Fruit fly (Drosophila melanogaster) whole organism, embryonic: ENCODE results near the gene aop.

Source experiments
- ATbp ChIP-seq: fragments of 200-800 bp; sonication (Bioruptor generic); optimal IDR thresholded peaks from 2 replicates; lab custom pipeline; 2017; ENCODE audit warnings: missing biosample characterization, mild to moderate bottlenecking, missing genetic modification characterization, missing genetic modification reagents
- CG11093 ChIP-seq: fragments of 200-800 bp; sonication (Bioruptor generic); IDR thresholded peaks from 3 replicates; pipeline ENCODE4 v1.3.6; 2022; ENCODE audit warnings: missing biosample characterization, missing genetic modification characterization
- CG11695 ChIP-seq: fragments of 200-800 bp; sonication (Bioruptor generic); IDR thresholded peaks from 3 replicates; pipeline ENCODE4 v1.3.6; 2022; ENCODE audit warnings: missing biosample characterization, missing genetic modification characterization
- CG12236 ChIP-seq: fragments of 200-800 bp; sonication (Bioruptor generic); optimal IDR thresholded peaks from 2 replicates; lab custom pipeline; 2016; ENCODE audit warnings: missing biosample characterization, missing genetic modification characterization
- CG13424 ChIP-seq: fragments of 200-800 bp; sonication (Bioruptor generic); optimal IDR thresholded peaks from 2 replicates; lab custom pipeline; 2019; ENCODE audit warnings: missing biosample characterization, mild to moderate bottlenecking, missing genetic modification characterization, moderate library complexity
- CG15696 ChIP-seq: fragments of 200-800 bp; sonication (Bioruptor generic); optimal IDR thresholded peaks from 2 replicates; lab custom pipeline; 2019; ENCODE audit warnings: missing biosample characterization, mild to moderate bottlenecking, missing genetic modification characterization, moderate library complexity
- CG18262 ChIP-seq: fragments of 200-800 bp; optimal IDR thresholded peaks from 3 replicates; lab custom pipeline; 2019; ENCODE audit warnings: missing biosample characterization, mild to moderate bottlenecking, missing genetic modification characterization, moderate library complexity
- CG18599 ChIP-seq: fragments of 200-800 bp; sonication (Bioruptor generic); optimal IDR thresholded peaks from 3 replicates; lab custom pipeline; 2017; ENCODE audit warnings: missing biosample characterization, missing genetic modification characterization, mild to moderate bottlenecking, moderate library complexity, missing genetic modification reagents
- CG18764 ChIP-seq: fragments of 200-800 bp; sonication (Bioruptor generic); optimal IDR thresholded peaks from 3 replicates; lab custom pipeline; 2016; ENCODE audit warnings: missing biosample characterization, missing genetic modification characterization
- CG2199 ChIP-seq: fragments of 200-800 bp; sonication (Bioruptor generic); IDR thresholded peaks from 3 replicates; pipeline ENCODE4 v1.3.6; 2022; ENCODE audit warnings: missing biosample characterization, missing genetic modification characterization
- CG2712 ChIP-seq: fragments of 200-800 bp; optimal IDR thresholded peaks from 3 replicates; lab custom pipeline; 2019; ENCODE audit warnings: missing biosample characterization, mild to moderate bottlenecking, missing genetic modification characterization, moderate library complexity
- CG2875 ChIP-seq: fragments of 200-800 bp; sonication (Bioruptor generic); optimal IDR thresholded peaks from 2 replicates; lab custom pipeline; 2017; ENCODE audit warnings: missing biosample characterization, mild to moderate bottlenecking, missing genetic modification characterization, missing genetic modification reagents
- CG30431 ChIP-seq: fragments of 200-800 bp; sonication (Bioruptor generic); optimal IDR thresholded peaks from 2 replicates; lab custom pipeline; 2017; ENCODE audit warnings: missing biosample characterization, missing genetic modification characterization
- CG3407 ChIP-seq: fragments of 200-800 bp; sonication (Bioruptor generic); optimal IDR thresholded peaks from 2 replicates; lab custom pipeline; 2018; ENCODE audit warnings: missing biosample characterization, mild to moderate bottlenecking, missing genetic modification characterization
- CG4360 ChIP-seq: fragments of 200-800 bp; sonication (Bioruptor generic); IDR thresholded peaks from 2 replicates; pipeline ENCODE4 v1.3.6; 2022; ENCODE audit warnings: missing biosample characterization, missing genetic modification characterization
- CG4820 ChIP-seq: fragments of 200-800 bp; sonication (Bioruptor generic); optimal IDR thresholded peaks from 3 replicates; lab custom pipeline; 2016; ENCODE audit warnings: missing biosample characterization, missing genetic modification characterization
- CG8290 ChIP-seq, 3 experiments: fragments of 200-800 bp; sonication (Bioruptor generic); optimal IDR thresholded peaks; 2 replicates each; lab custom pipeline; 2016 to 2019; ENCODE audit warnings: missing biosample characterization in 3 of 3, missing genetic modification characterization in 3 of 3, mild to moderate bottlenecking in 2 of 3, moderate library complexity in 1 of 3
- CG8765 ChIP-seq: fragments of 200-800 bp; sonication (Bioruptor generic); IDR thresholded peaks from 2 replicates; pipeline ENCODE4 v1.3.6; 2022; ENCODE audit warnings: missing biosample characterization, missing genetic modification characterization
- CG9727 ChIP-seq: fragments of 200-800 bp; sonication (Bioruptor generic); optimal IDR thresholded peaks from 3 replicates; lab custom pipeline; 2017; ENCODE audit warnings: missing biosample characterization, mild to moderate bottlenecking, missing genetic modification characterization
- CHES-1-like ChIP-seq: fragments of 200-800 bp; sonication (Bioruptor generic); optimal IDR thresholded peaks from 2 replicates; lab custom pipeline; 2016; ENCODE audit warnings: missing biosample characterization, missing genetic modification characterization
- Chrac-16 ChIP-seq: fragments of 200-800 bp; sonication (Bioruptor generic); optimal IDR thresholded peaks from 3 replicates; lab custom pipeline; 2016; ENCODE audit warnings: missing biosample characterization, missing genetic modification characterization
- D ChIP-seq, 2 experiments: fragments of 200-800 bp in 1 of 2; fragments of >200 bp in 1 of 2; sonication (Bioruptor generic) in 1 of 2; optimal IDR thresholded peaks; 2 replicates in 1 of 2; 3 replicates in 1 of 2; lab custom pipeline; 2017; ENCODE audit warnings: mild to moderate bottlenecking in 1 of 2, missing biosample characterization in 1 of 2, missing genetic modification characterization in 1 of 2, missing genetic modification reagents in 1 of 2
- Dek ChIP-seq: fragments of 200-800 bp; sonication (Bioruptor generic); optimal IDR thresholded peaks from 3 replicates; lab custom pipeline; 2019; ENCODE audit warnings: missing biosample characterization, mild to moderate bottlenecking, missing genetic modification characterization, moderate library complexity
- Dll ChIP-seq: fragments of 200-800 bp; sonication (Bioruptor generic); IDR thresholded peaks from 4 replicates; pipeline ENCODE4 v1.3.6; 2022; ENCODE audit warnings: missing biosample characterization, missing genetic modification characterization; ENCODE audit not compliant: partially characterized antibody
- Dp ChIP-seq: fragments of 200-800 bp; sonication (Bioruptor generic); optimal IDR thresholded peaks from 2 replicates; lab custom pipeline; 2018; ENCODE audit warnings: missing biosample characterization, mild to moderate bottlenecking, missing genetic modification characterization, moderate library complexity
- Elba2 ChIP-seq: fragments of 200-800 bp; sonication (Bioruptor generic); optimal IDR thresholded peaks from 3 replicates; lab custom pipeline; 2016; ENCODE audit warnings: missing biosample characterization, missing genetic modification characterization
- HHEX ChIP-seq: fragments of 200-800 bp; sonication (Bioruptor generic); optimal IDR thresholded peaks from 3 replicates; lab custom pipeline; 2017; ENCODE audit warnings: missing biosample characterization, mild to moderate bottlenecking, missing genetic modification characterization, missing genetic modification reagents
- Nf-YC ChIP-seq: fragments of 200-800 bp; optimal IDR thresholded peaks from 3 replicates; lab custom pipeline; 2019; ENCODE audit warnings: missing biosample characterization, mild to moderate bottlenecking, missing genetic modification characterization, moderate library complexity
- Oaz ChIP-seq: fragments of 200-800 bp; sonication (Bioruptor generic); IDR thresholded peaks from 2 replicates; pipeline ENCODE4 v1.3.6; 2022; ENCODE audit warnings: missing biosample characterization, missing genetic modification characterization
- Ptx1 ChIP-seq: fragments of 200-800 bp; sonication (Bioruptor generic); IDR thresholded peaks from 2 replicates; pipeline ENCODE4 v1.3.6; 2022; ENCODE audit warnings: missing biosample characterization, missing genetic modification characterization
- Sox100B ChIP-seq: fragments of 200-800 bp; sonication (Bioruptor generic); optimal IDR thresholded peaks from 3 replicates; lab custom pipeline; 2018; ENCODE audit warnings: missing biosample characterization, mild to moderate bottlenecking, missing genetic modification characterization
- Trl ChIP-seq, 3 experiments: fragments of >200 bp in 2 of 3; fragments of 200-800 bp in 1 of 3; sonication (Bioruptor generic) in 1 of 3; optimal IDR thresholded peaks; 2 replicates in 1 of 3; 3 replicates in 2 of 3; lab custom pipeline; 2016 to 2017; ENCODE audit warnings: missing biosample characterization in 1 of 3, missing genetic modification characterization in 1 of 3
- Usf ChIP-seq: fragments of 200-800 bp; sonication (Bioruptor generic); optimal IDR thresholded peaks from 2 replicates; lab custom pipeline; 2017; ENCODE audit warnings: missing genotype, missing biosample characterization, missing genetic modification characterization
- Xbp1 ChIP-seq: fragments of 200-800 bp; sonication (Bioruptor generic); optimal IDR thresholded peaks from 3 replicates; lab custom pipeline; 2016; ENCODE audit warnings: missing biosample characterization, mild to moderate bottlenecking, missing genetic modification characterization
- bab2 ChIP-seq: fragments of 200-800 bp; sonication (Bioruptor generic); optimal IDR thresholded peaks from 2 replicates; lab custom pipeline; 2016; ENCODE audit warnings: missing biosample characterization, missing genetic modification characterization
- cato ChIP-seq: fragments of 200-800 bp; sonication (Bioruptor generic); optimal IDR thresholded peaks from 2 replicates; lab custom pipeline; 2016; ENCODE audit warnings: missing biosample characterization, missing genetic modification characterization, borderline replicate concordance
- crol ChIP-seq: fragments of 200-800 bp; sonication (Bioruptor generic); IDR thresholded peaks from 2 replicates; pipeline ENCODE4 v1.3.6; 2022; ENCODE audit warnings: missing biosample characterization, missing genetic modification characterization
- gsb-n ChIP-seq: fragments of 200-800 bp; sonication (Bioruptor generic); optimal IDR thresholded peaks from 3 replicates; lab custom pipeline; 2018; ENCODE audit warnings: missing biosample characterization, mild to moderate bottlenecking, missing genetic modification characterization
- jumu ChIP-seq: fragments of 200-800 bp; sonication (Bioruptor generic); optimal IDR thresholded peaks from 3 replicates; lab custom pipeline; 2016; ENCODE audit warnings: missing biosample characterization, missing genetic modification characterization
- kni ChIP-seq: fragments of 200-800 bp; sonication (Bioruptor generic); optimal IDR thresholded peaks from 3 replicates; lab custom pipeline; 2017; ENCODE audit warnings: mild to moderate bottlenecking, missing biosample characterization, missing genetic modification reagents, missing genetic modification characterization
- lbe ChIP-seq: fragments of 200-800 bp; sonication (Bioruptor generic); optimal IDR thresholded peaks from 2 replicates; lab custom pipeline; 2016; ENCODE audit warnings: missing biosample characterization, mild to moderate bottlenecking, missing genetic modification characterization
- lilli ChIP-seq: fragments of 200-800 bp; sonication (Bioruptor generic); optimal IDR thresholded peaks from 3 replicates; lab custom pipeline; 2016; ENCODE audit warnings: missing biosample characterization, missing genetic modification characterization
- onecut ChIP-seq: fragments of 200-800 bp; sonication (Bioruptor generic); IDR thresholded peaks from 2 replicates; pipeline ENCODE4 v1.3.6; 2022; ENCODE audit warnings: missing biosample characterization, missing genetic modification characterization
- pnt ChIP-seq: fragments of 200-800 bp; sonication (Bioruptor generic); optimal IDR thresholded peaks from 3 replicates; lab custom pipeline; 2016; ENCODE audit warnings: missing biosample characterization, missing genetic modification characterization
- repo ChIP-seq: fragments of 200-800 bp; sonication (Bioruptor generic); optimal IDR thresholded peaks from 2 replicates; lab custom pipeline; 2016; ENCODE audit warnings: missing biosample characterization, missing genetic modification characterization
- slbo ChIP-seq: fragments of 200-800 bp; sonication (Bioruptor generic); IDR thresholded peaks from 2 replicates; pipeline ENCODE4 v1.3.6; 2022; ENCODE audit warnings: missing biosample characterization, missing genetic modification characterization

The aop gene

DNA sequence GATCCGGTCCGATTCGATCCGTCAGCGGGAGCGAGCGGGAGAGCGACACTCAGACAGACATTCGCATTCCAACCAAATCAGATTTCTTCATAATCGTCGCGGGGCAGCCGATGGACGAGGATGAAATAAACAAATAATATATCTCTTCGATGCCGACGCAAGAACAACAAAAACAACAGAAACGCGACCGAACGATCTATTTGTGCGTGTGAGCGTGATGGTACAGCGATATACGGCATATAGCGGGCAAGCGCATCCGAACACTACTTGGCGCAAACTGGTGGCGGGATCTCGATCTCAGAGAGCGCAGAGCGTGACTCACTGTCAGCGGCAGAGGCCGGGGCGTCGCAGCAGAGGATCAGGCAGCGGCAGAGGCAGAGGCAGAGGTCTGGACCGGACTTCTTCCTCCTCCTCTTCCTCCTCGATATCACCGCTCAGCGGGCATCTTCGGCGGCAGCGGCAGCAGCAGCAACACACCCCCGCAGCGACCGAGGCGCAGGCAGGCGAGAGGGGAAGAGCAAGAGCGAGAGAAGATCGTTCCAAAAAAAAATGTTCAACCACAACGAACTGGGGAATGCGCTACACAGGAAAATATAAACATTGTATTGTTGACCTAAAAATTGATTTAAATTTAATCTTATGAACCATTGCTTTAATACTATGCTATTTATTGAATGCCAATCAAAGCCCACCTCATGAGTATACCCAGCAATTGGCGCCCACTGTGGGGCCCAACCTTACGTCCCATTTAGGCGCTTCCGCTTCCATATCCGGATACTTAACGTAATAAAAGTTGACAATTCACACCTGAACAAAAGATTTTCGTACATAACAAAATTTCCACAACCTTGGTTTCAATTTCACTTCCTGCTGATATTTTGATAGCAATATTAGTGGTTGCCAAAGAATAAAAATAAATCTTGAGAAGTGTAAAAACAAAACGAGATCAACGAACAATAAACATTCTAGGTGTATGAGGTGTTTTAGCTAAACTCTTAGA is 17.0 kb downstream of the aop start (continued):
- TF ChIP-seq Chrac-16 (GFP tag; lab: Kevin White, UChicago) (peak; percentile 30), CHES-1-like (GFP tag; lab: Kevin White, UChicago) (peak; percentile 7), ATbp (GFP tag; lab: Kevin White, UChicago) (peak; percentile 40), kni (GFP tag; lab: Kevin White, UChicago) (peak; percentile 98), Ptx1 (no peak; the same call in 1 of the 2 replicates), CG9727 (GFP tag; lab: Kevin White, UChicago) (peak; percentile 58), bab2 (peak; percentile 54), HHEX (GFP tag; lab: Kevin White, UChicago) (peak; percentile 29), CG8290 (GFP tag; optimal IDR thresholded peaks at IDR 0.05; lab: Kevin White, UChicago) (no peak), CG8290 (tag; optimal IDR thresholded peaks at IDR 0.05; lab: Kevin White, UChicago) (no peak), CG11093 (GFP tag; lab: Robert Waterston, UW) (0 out of 3 replicates have a peak, but pooled peaks have one; percentile 27), CG2199 (GFP tag; lab: Robert Waterston, UW) (peak; percentile 59; the same call in 1 of the 3 replicates), CG8765 (GFP tag; lab: Robert Waterston, UW) (no peak; the same call in 1 of the 2 replicates), slbo (GFP tag; lab: Robert Waterston, UW) (peak; percentile 63), CG4820 (GFP tag; lab: Kevin White, UChicago) (peak; percentile 15), lilli (GFP tag; lab: Kevin White, UChicago) (peak; percentile 48), Nf-YC (tag; lab: Kevin White, UChicago) (no peak), gsb-n (tag; lab: Kevin White, UChicago) (peak; percentile 27), CG18262 (tag; lab: Kevin White, UChicago) (peak; percentile 74), CG2712 (peak; percentile 36), crol (peak; percentile 100), CG30431 (GFP tag; lab: Kevin White, UChicago) (peak; percentile 63), D (optimal IDR thresholded peaks at IDR 0.05; lab: Kevin White, UChicago) (peak; percentile 22), D (GFP tag; optimal IDR thresholded peaks at IDR 0.05; lab: Kevin White, UChicago) (peak; percentile 56), Dek (tag; lab: Kevin White, UChicago) (no peak), jumu (GFP tag; lab: Kevin White, UChicago) (peak; percentile 28), CG3407 (GFP tag; lab: Kevin White, UChicago) (peak; percentile 13), CG11695 (GFP tag; lab: Robert Waterston, UW) (peak; percentile 28; the same call in 1 of the 3 replicates), Elba2 (GFP tag; lab: Kevin White, UChicago) (no peak), lbe (GFP tag; lab: Kevin White, UChicago) (peak; percentile 9), CG18599 (GFP tag; lab: Kevin White, UChicago) (peak; percentile 45), Oaz (GFP tag; lab: Robert Waterston, UW) (no peak), Xbp1 (GFP tag; lab: Kevin White, UChicago) (peak; percentile 58), CG13424 (tag; lab: Kevin White, UChicago) (peak; percentile 47), CG4360 (GFP tag; lab: Robert Waterston, UW) (peak; percentile 79), cato (GFP tag; lab: Kevin White, UChicago) (peak; percentile 19), pnt (GFP tag; lab: Kevin White, UChicago) (peak; percentile 53), CG18764 (peak; percentile 25), CG2875 (GFP tag; lab: Kevin White, UChicago) (peak; percentile 12), Sox100B (GFP tag; lab: Kevin White, UChicago) (no peak), CG15696 (tag; lab: Kevin White, UChicago) (no peak), repo (peak; percentile 1), Dll (0 out of 4 replicates have a peak, but pooled peaks have one; percentile 38), Dp (GFP tag; lab: Kevin White, UChicago) (peak; percentile 4), Usf (GFP tag; lab: Kevin White, UChicago) (peak; percentile 45), Trl (optimal IDR thresholded peaks at IDR 0.05; lab: Kevin White, UChicago) (peak; percentile 63 to 72), Trl (GFP tag; optimal IDR thresholded peaks at IDR 0.05; lab: Kevin White, UChicago) (no peak), onecut (GFP tag; lab: Robert Waterston, UW) (0 out of 2 replicates have a peak, but pooled peaks have one; percentile 6), CG12236 (GFP tag; lab: Kevin White, UChicago) (no peak)
